Fruit fly (Drosophila melanogaster) whole organism, embryonic: Measurements from ENCODE around the gene CG7536.

Source experiments
- Bgb ChIP-seq: fragments of 200-800 bp; sonication (Bioruptor generic); IDR thresholded peaks from 2 replicates; pipeline ENCODE4 v1.3.6; 2022; ENCODE audit warnings: missing biosample characterization, missing genetic modification characterization; ENCODE audit not compliant: partially characterized antibody
- CG11247 ChIP-seq: fragments of 200-800 bp; sonication (Bioruptor generic); IDR thresholded peaks from 2 replicates; pipeline ENCODE4 v1.3.6; 2022; ENCODE audit warnings: missing biosample characterization, missing genetic modification characterization
- CG12299 ChIP-seq: fragments of 200-800 bp; sonication (Bioruptor generic); optimal IDR thresholded peaks from 2 replicates; lab custom pipeline; 2018; ENCODE audit warnings: missing biosample characterization, mild to moderate bottlenecking, missing genetic modification characterization
- CG12769 ChIP-seq: fragments of 200-800 bp; sonication (Bioruptor generic); optimal IDR thresholded peaks from 2 replicates; lab custom pipeline; 2019; ENCODE audit warnings: missing biosample characterization, mild to moderate bottlenecking, missing genetic modification characterization, moderate library complexity
- CG15696 ChIP-seq: fragments of 200-800 bp; sonication (Bioruptor generic); optimal IDR thresholded peaks from 2 replicates; lab custom pipeline; 2019; ENCODE audit warnings: missing biosample characterization, mild to moderate bottlenecking, missing genetic modification characterization, moderate library complexity
- CG16813 ChIP-seq: fragments of 200-800 bp; sonication (Bioruptor generic); IDR thresholded peaks from 3 replicates; pipeline ENCODE4 v1.3.6; 2022; ENCODE audit warnings: missing biosample characterization, missing genetic modification characterization; ENCODE audit not compliant: partially characterized antibody
- CG17359 ChIP-seq: fragments of 200-800 bp; sonication (Bioruptor generic); optimal IDR thresholded peaks from 3 replicates; lab custom pipeline; 2018; ENCODE audit warnings: missing biosample characterization, mild to moderate bottlenecking, missing genetic modification characterization, moderate library complexity
- CG1832 ChIP-seq: fragments of 200-800 bp; sonication (Bioruptor generic); optimal IDR thresholded peaks from 2 replicates; lab custom pipeline; 2017; ENCODE audit warnings: missing biosample characterization, mild to moderate bottlenecking, missing genetic modification characterization, inconsistent platforms
- CG2116 ChIP-seq: fragments of 200-800 bp; sonication (Bioruptor generic); optimal IDR thresholded peaks from 3 replicates; lab custom pipeline; 2018; ENCODE audit warnings: missing biosample characterization, mild to moderate bottlenecking, missing genetic modification characterization
- CG2678 ChIP-seq: fragments of 200-800 bp; sonication (Bioruptor generic); optimal IDR thresholded peaks from 3 replicates; lab custom pipeline; 2019; ENCODE audit warnings: missing biosample characterization, mild to moderate bottlenecking, missing genetic modification characterization, moderate library complexity
- CG31441 ChIP-seq: fragments of 200-800 bp; sonication (Bioruptor generic); IDR thresholded peaks from 2 replicates; pipeline ENCODE4 v1.3.6; 2022; ENCODE audit warnings: missing biosample characterization, missing genetic modification characterization
- CG34422 ChIP-seq: fragments of 200-800 bp; sonication (Bioruptor generic); IDR thresholded peaks from 3 replicates; pipeline ENCODE4 v1.3.6; 2022; ENCODE audit warnings: missing biosample characterization, missing genetic modification characterization
- CG4617 ChIP-seq: fragments of 200-800 bp; sonication (Bioruptor generic); optimal IDR thresholded peaks from 3 replicates; lab custom pipeline; 2016; ENCODE audit warnings: missing biosample characterization, missing genetic modification characterization, borderline replicate concordance
- CG7987 ChIP-seq: fragments of 200-800 bp; sonication (Bioruptor generic); optimal IDR thresholded peaks from 2 replicates; lab custom pipeline; 2018; ENCODE audit warnings: missing biosample characterization, mild to moderate bottlenecking, missing genetic modification characterization, moderate library complexity
- CG8924 ChIP-seq: fragments of 200-800 bp; optimal IDR thresholded peaks from 3 replicates; lab custom pipeline; 2019; ENCODE audit warnings: missing biosample characterization, mild to moderate bottlenecking, missing genetic modification characterization, moderate library complexity
- CG9215 ChIP-seq: fragments of 200-800 bp; sonication (Bioruptor generic); IDR thresholded peaks from 2 replicates; pipeline ENCODE4 v1.3.6; 2022; ENCODE audit warnings: missing biosample characterization, missing genetic modification characterization
- Fer1 ChIP-seq: fragments of 200-800 bp; sonication (Bioruptor generic); optimal IDR thresholded peaks from 2 replicates; lab custom pipeline; 2017; ENCODE audit warnings: missing biosample characterization, mild to moderate bottlenecking, missing genetic modification characterization
- H15 ChIP-seq: fragments of 200-800 bp; sonication (Bioruptor generic); IDR thresholded peaks from 3 replicates; pipeline ENCODE4 v1.3.6; 2022; ENCODE audit warnings: missing biosample characterization, missing genetic modification characterization
- H2.0 ChIP-seq: fragments of 200-800 bp; sonication (Bioruptor generic); IDR thresholded peaks from 2 replicates; pipeline ENCODE4 v1.3.6; 2022; ENCODE audit warnings: missing biosample characterization, missing genetic modification characterization
- HmgD ChIP-seq: fragments of 200-800 bp; sonication (Bioruptor generic); optimal IDR thresholded peaks from 3 replicates; lab custom pipeline; 2016; ENCODE audit warnings: missing biosample characterization, missing genetic modification characterization
- Hr78 ChIP-seq, 2 experiments: fragments of 200-800 bp in 1 of 2; fragments of >200 bp in 1 of 2; sonication (Bioruptor generic) in 1 of 2; optimal IDR thresholded peaks; 2 replicates each; lab custom pipeline; 2017 to 2019; ENCODE audit warnings: missing biosample characterization in 2 of 2, missing genetic modification characterization in 2 of 2, mild to moderate bottlenecking in 1 of 2, moderate library complexity in 1 of 2
- Med ChIP-seq: fragments of 200-800 bp; sonication (Bioruptor generic); peaks from one replicate; lab custom pipeline; 2016; ENCODE audit warnings: missing biosample characterization, missing genetic modification characterization, mild to moderate bottlenecking, inconsistent platforms, moderate library complexity
- Nf-YA ChIP-seq: fragments of 200-800 bp; sonication (Bioruptor generic); IDR thresholded peaks from 2 replicates; pipeline ENCODE4 v1.3.6; 2022; ENCODE audit warnings: missing biosample characterization, missing genetic modification characterization
- Oaz ChIP-seq: fragments of 200-800 bp; sonication (Bioruptor generic); IDR thresholded peaks from 2 replicates; pipeline ENCODE4 v1.3.6; 2022; ENCODE audit warnings: missing biosample characterization, missing genetic modification characterization
- Rfx ChIP-seq: fragments of 200-800 bp; sonication (Bioruptor generic); IDR thresholded peaks from 2 replicates; pipeline ENCODE4 v1.3.6; 2022; ENCODE audit warnings: missing biosample characterization, missing genetic modification characterization
- Sox100B ChIP-seq: fragments of 200-800 bp; sonication (Bioruptor generic); optimal IDR thresholded peaks from 3 replicates; lab custom pipeline; 2018; ENCODE audit warnings: missing biosample characterization, mild to moderate bottlenecking, missing genetic modification characterization
- YL-1 ChIP-seq: fragments of 200-800 bp; sonication (Bioruptor generic); optimal IDR thresholded peaks from 3 replicates; lab custom pipeline; 2017; ENCODE audit warnings: missing biosample characterization, mild to moderate bottlenecking, missing genetic modification characterization
- amos ChIP-seq: fragments of 200-800 bp; sonication (Bioruptor generic); IDR thresholded peaks from 2 replicates; pipeline ENCODE4 v1.3.6; 2022; ENCODE audit warnings: missing biosample characterization, missing genetic modification characterization; ENCODE audit not compliant: partially characterized antibody
- ci ChIP-seq: fragments of 200-800 bp; sonication (Bioruptor generic); IDR thresholded peaks from 3 replicates; pipeline ENCODE4 v1.3.6; 2022; ENCODE audit warnings: missing biosample characterization, missing genetic modification characterization
- cwo ChIP-seq: fragments of 200-800 bp; sonication (Bioruptor generic); optimal IDR thresholded peaks from 3 replicates; lab custom pipeline; 2017; ENCODE audit warnings: missing biosample characterization, missing genetic modification characterization, mild to moderate bottlenecking, moderate library complexity, missing genetic modification reagents
- hbn ChIP-seq: fragments of 200-800 bp; sonication (Bioruptor generic); IDR thresholded peaks from 2 replicates; pipeline ENCODE4 v1.3.6; 2022; ENCODE audit warnings: missing biosample characterization, missing genetic modification characterization; ENCODE audit not compliant: partially characterized antibody
- lab ChIP-seq: fragments of 200-800 bp; sonication (Bioruptor generic); optimal IDR thresholded peaks from 3 replicates; lab custom pipeline; 2017; ENCODE audit warnings: missing biosample characterization, missing genetic modification characterization, mild to moderate bottlenecking, moderate library complexity, missing genetic modification reagents
- nerfin-2 ChIP-seq: fragments of 200-800 bp; sonication (Bioruptor generic); IDR thresholded peaks from 2 replicates; pipeline ENCODE4 v1.3.6; 2022; ENCODE audit warnings: missing biosample characterization, missing genetic modification characterization; ENCODE audit not compliant: partially characterized antibody
- org-1 ChIP-seq: fragments of 200-800 bp; sonication (Bioruptor generic); optimal IDR thresholded peaks from 2 replicates; lab custom pipeline; 2017; ENCODE audit warnings: missing biosample characterization, missing genetic modification characterization
- ro ChIP-seq: fragments of 200-800 bp; sonication (Bioruptor generic); IDR thresholded peaks from 2 replicates; pipeline ENCODE4 v1.3.6; 2022; ENCODE audit warnings: missing biosample characterization, missing genetic modification characterization
- row ChIP-seq: fragments of 200-800 bp; sonication (Bioruptor generic); IDR thresholded peaks from 3 replicates; pipeline ENCODE4 v1.3.6; 2022; ENCODE audit warnings: missing biosample characterization, missing genetic modification characterization
- sens ChIP-seq: fragments of 200-800 bp; sonication (Bioruptor generic); peaks from one replicate; lab custom pipeline; 2016; ENCODE audit warnings: missing biosample characterization, missing genetic modification characterization
- sens-2 ChIP-seq: fragments of 200-800 bp; sonication (Bioruptor generic); IDR thresholded peaks from 2 replicates; pipeline ENCODE4 v1.3.6; 2022; ENCODE audit warnings: missing biosample characterization, missing genetic modification characterization
- slbo ChIP-seq: fragments of 200-800 bp; sonication (Bioruptor generic); IDR thresholded peaks from 2 replicates; pipeline ENCODE4 v1.3.6; 2022; ENCODE audit warnings: missing biosample characterization, missing genetic modification characterization
- sob ChIP-seq: fragments of 200-800 bp; sonication (Bioruptor generic); IDR thresholded peaks from 2 replicates; pipeline ENCODE4 v1.3.6; 2022; ENCODE audit warnings: missing biosample characterization, missing genetic modification characterization
- sqz ChIP-seq: fragments of 200-800 bp; sonication (Bioruptor generic); optimal IDR thresholded peaks from 3 replicates; lab custom pipeline; 2018; ENCODE audit warnings: missing biosample characterization, mild to moderate bottlenecking, missing genetic modification characterization
- sug ChIP-seq: fragments of 200-800 bp; optimal IDR thresholded peaks from 2 replicates; lab custom pipeline; 2019; ENCODE audit warnings: missing biosample characterization, mild to moderate bottlenecking, missing genetic modification characterization, moderate library complexity
- tx ChIP-seq: fragments of 200-800 bp; sonication (Bioruptor generic); optimal IDR thresholded peaks from 2 replicates; lab custom pipeline; 2016; ENCODE audit warnings: missing biosample characterization, missing genetic modification characterization
- unc-4 ChIP-seq: fragments of 200-800 bp; sonication (Bioruptor generic); IDR thresholded peaks from 2 replicates; pipeline ENCODE4 v1.3.6; 2022; ENCODE audit warnings: missing biosample characterization, missing genetic modification characterization; ENCODE audit not compliant: partially characterized antibody
- wek ChIP-seq: fragments of 200-800 bp; sonication (Bioruptor generic); optimal IDR thresholded peaks from 3 replicates; lab custom pipeline; 2018; ENCODE audit warnings: missing biosample characterization, mild to moderate bottlenecking, missing genetic modification characterization, moderate library complexity

CG7536 gene

dm6 chrX:18101098-18101711 lies 12.9 kb upstream of the CG7536 start, which contains the start of gene Mvb12 (continued):
- TF ChIP-seq Oaz (GFP tag; lab: Robert Waterston, UW) (no peak), CG34422 (GFP tag; lab: Robert Waterston, UW) (peak; percentile 70; the same call in 2 of the 3 replicates), Bgb (GFP tag; lab: Robert Waterston, UW) (peak; percentile 66), hbn (peak; percentile 51), Rfx (GFP tag; lab: Robert Waterston, UW) (0 out of 2 replicates have a peak, but pooled peaks have one; percentile 19), CG12769 (tag; lab: Kevin White, UChicago) (peak; percentile 85), slbo (peak; percentile 41; the same call in 1 of the 2 replicates), lab (GFP tag; lab: Kevin White, UChicago) (peak; percentile 46), CG12299 (tag; lab: Kevin White, UChicago) (peak; percentile 3), ci (GFP tag; lab: Robert Waterston, UW) (peak; percentile 60; the same call in 2 of the 3 replicates), CG2116 (GFP tag; lab: Kevin White, UChicago) (peak; percentile 11), CG8924 (tag; lab: Kevin White, UChicago) (peak; percentile 17), sug (tag; lab: Kevin White, UChicago) (peak; percentile 7), CG7987 (GFP tag; lab: Kevin White, UChicago) (peak; percentile 44), sob (GFP tag; lab: Robert Waterston, UW) (no peak), sens-2 (GFP tag; lab: Robert Waterston, UW) (peak; percentile 72), org-1 (GFP tag; lab: Kevin White, UChicago) (no peak), CG15696 (tag; lab: Kevin White, UChicago) (peak; percentile 12), nerfin-2 (GFP tag; lab: Robert Waterston, UW) (0 out of 2 replicates have a peak, but pooled peaks have one; percentile 46), YL-1 (GFP tag; lab: Kevin White, UChicago) (peak; percentile 23), Hr78 (GFP tag; optimal IDR thresholded peaks at IDR 0.05; lab: Kevin White, UChicago) (no peak), Nf-YA (GFP tag; lab: Robert Waterston, UW) (no peak), amos (peak; percentile 73), unc-4 (peak; percentile 37), sqz (GFP tag; lab: Kevin White, UChicago) (peak; percentile 35), CG2678 (peak; percentile 23)

- no peak for TF ChIP-seq CG4617 (GFP tag; lab: Kevin White, UChicago)
- TF ChIP-seq sug (tag; lab: Kevin White, UChicago) = peak; percentile 34
- TF ChIP-seq sens (GFP tag; lab: Kevin White, UChicago) = peak; percentile 45
- TF ChIP-seq Med (GFP tag; lab: Kevin White, UChicago) = peak; percentile 43
- 0 out of 3 replicates have a peak, but pooled peaks have one; percentile 8 for TF ChIP-seq CG16813
- TF ChIP-seq ro (GFP tag; lab: Robert Waterston, UW) = no peak
- TF ChIP-seq wek = no peak
Measured at dm6 chrX:18100146-18100669, 11.9 kb upstream of the CG7536 start.

dm6 chrX:18094747-18095352 lies 6.5 kb upstream of the CG7536 start:
- no peak for TF ChIP-seq CG11247 (GFP tag; lab: Robert Waterston, UW)
- no peak for TF ChIP-seq CG1832 (GFP tag; lab: Kevin White, UChicago)
- TF ChIP-seq row (GFP tag; lab: Robert Waterston, UW) = peak; percentile 78
- TF ChIP-seq CG17359 = peak; percentile 54
- TF ChIP-seq CG31441 (GFP tag; lab: Robert Waterston, UW) = 0 out of 2 replicates have a peak, but pooled peaks have one; percentile 25
- peak; percentile 56 for TF ChIP-seq sob (GFP tag; lab: Robert Waterston, UW)
- TF ChIP-seq Fer1 (GFP tag; lab: Kevin White, UChicago) = peak; percentile 26
- peak; percentile 28 for TF ChIP-seq cwo
- 0 out of 2 replicates have a peak, but pooled peaks have one; percentile 10 for TF ChIP-seq CG9215
- no peak for TF ChIP-seq H15
- TF ChIP-seq CG34422 (GFP tag; lab: Robert Waterston, UW) = no peak; the same call in 2 of the 3 replicates
- no peak for TF ChIP-seq tx (GFP tag; lab: Kevin White, UChicago)
- peak; percentile 6 for TF ChIP-seq Sox100B (GFP tag; lab: Kevin White, UChicago)
- TF ChIP-seq H2.0 (GFP tag; lab: Robert Waterston, UW) = peak; percentile 53
- TF ChIP-seq HmgD = no peak
